Fruit fly (Drosophila melanogaster): ENCODE results near the gene rdgA.

The rdgA gene

DNA sequence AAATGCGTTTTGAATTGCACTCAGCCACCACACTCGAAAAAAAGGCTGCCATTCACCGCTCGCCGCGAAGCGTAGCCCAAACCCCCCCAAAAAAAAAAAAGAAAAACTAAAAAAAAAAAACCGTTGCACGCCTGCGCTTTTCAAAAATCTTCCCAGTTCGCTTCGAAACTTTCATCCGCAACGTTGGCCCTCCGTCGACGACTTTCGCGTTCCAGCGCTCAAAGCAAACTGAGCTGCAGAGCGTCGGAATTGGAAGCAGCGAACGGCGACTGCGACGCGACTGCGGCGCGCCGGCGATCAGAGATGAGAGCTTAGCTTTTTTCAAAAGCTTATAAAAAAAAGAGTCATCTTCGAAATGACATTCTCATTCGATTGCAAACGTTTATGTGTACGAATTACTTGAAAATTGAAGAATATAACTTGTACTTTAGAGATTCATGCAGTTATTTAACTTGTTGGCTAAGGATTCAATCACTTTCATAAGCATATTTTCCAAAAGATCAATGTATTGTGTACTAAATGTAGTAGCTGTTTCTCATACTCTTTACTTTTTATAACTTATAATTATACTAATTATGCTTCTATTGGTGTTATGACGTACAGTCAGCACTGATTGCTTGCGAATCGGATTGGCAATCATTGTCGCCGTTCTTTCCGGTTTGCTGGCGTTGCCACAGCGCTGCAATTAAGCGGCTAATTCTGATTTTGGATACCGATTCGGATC, 161.0 kb downstream of the rdgA start, which contains the start of gene CG15365 (continued):
- TF ChIP-seq CG4707 (GFP tag; optimal IDR thresholded peaks at IDR 0.05) (no peak), GATAe (GFP tag; conservative IDR thresholded peaks at IDR 0.05) (no peak), Hmr (GFP tag; optimal IDR thresholded peaks at IDR 0.05) (no peak), ranshi (GFP tag; IDR thresholded peaks at IDR 0.05) (no peak), CG2712 (tag; optimal IDR thresholded peaks at IDR 0.05) (peak; percentile 3), otp (GFP tag; IDR thresholded peaks at IDR 0.05) (no peak), yki (optimal IDR thresholded peaks at IDR 0.05) (no peak), CG18619 (GFP tag; optimal IDR thresholded peaks at IDR 0.05) (no peak), tin (GFP tag; optimal IDR thresholded peaks at IDR 0.05) (no peak), caup (GFP tag; optimal IDR thresholded peaks at IDR 0.05; ENCODE audit: severe bottlenecking) (no peak), H15 (GFP tag; IDR thresholded peaks at IDR 0.05) (no peak), mld (GFP tag; IDR thresholded peaks at IDR 0.05; ENCODE audit: partially characterized antibody) (no peak), CG17361 (GFP tag; IDR thresholded peaks at IDR 0.05) (0 out of 3 replicates have a peak, but pooled peaks have one; percentile 9), CG16813 (GFP tag; IDR thresholded peaks at IDR 0.05; ENCODE audit: partially characterized antibody) (peak; percentile 32; the same call in 1 of the 3 replicates), h (optimal IDR thresholded peaks at IDR 0.05) (no peak), Lhr (GFP tag; optimal IDR thresholded peaks at IDR 0.05) (no peak), Med (GFP tag) (peak; percentile 25), usp (GFP tag; optimal IDR thresholded peaks at IDR 0.05) (no peak), gcm2 (GFP tag; optimal IDR thresholded peaks at IDR 0.05) (no peak), CG7745 (tag; optimal IDR thresholded peaks at IDR 0.05) (no peak), ftz-f1 (GFP tag; optimal IDR thresholded peaks at IDR 0.05) (no peak), CG42726 (GFP tag; IDR thresholded peaks at IDR 0.05; ENCODE audit: partially characterized antibody) (0 out of 2 replicates have a peak, but pooled peaks have one; percentile 17), Ets65A (GFP tag) (peak; percentile 64), trh (GFP tag; optimal IDR thresholded peaks at IDR 0.05) (no peak), CG1024 (GFP tag; IDR thresholded peaks at IDR 0.05) (no peak), kay (GFP tag; optimal IDR thresholded peaks at IDR 0.05) (no peak), knrl (GFP tag; IDR thresholded peaks at IDR 0.05; ENCODE audit: partially characterized antibody) (peak; percentile 32; the same call in 1 of the 3 replicates), Dip2 (GFP tag; IDR thresholded peaks at IDR 0.05) (no peak), scrt (GFP tag; optimal IDR thresholded peaks at IDR 0.05) (no peak), chinmo (GFP tag; IDR thresholded peaks at IDR 0.05; ENCODE audit: partially characterized antibody) (peak; percentile 76; the same call in 3 of the 4 replicates), CG12659 (GFP tag; optimal IDR thresholded peaks at IDR 0.05) (no peak), Myb (GFP tag; optimal IDR thresholded peaks at IDR 0.05) (peak; percentile 43), psq (GFP tag; optimal IDR thresholded peaks at IDR 0.05) (no peak), Optix (GFP tag; IDR thresholded peaks at IDR 0.05) (no peak), Sry-β (GFP tag; optimal IDR thresholded peaks at IDR 0.05) (peak; percentile 78), z (GFP tag; IDR thresholded peaks at IDR 0.05) (no peak), CG9932 (GFP tag; IDR thresholded peaks at IDR 0.05) (0 out of 2 replicates have a peak, but pooled peaks have one; percentile 21), CG30431 (GFP tag; optimal IDR thresholded peaks at IDR 0.05) (no peak), Fer3 (tag; optimal IDR thresholded peaks at IDR 0.05) (no peak), CG17802 (tag; optimal IDR thresholded peaks at IDR 0.05) (no peak), CG14667 (GFP tag; IDR thresholded peaks at IDR 0.05) (no peak), CG1529 (GFP tag; optimal IDR thresholded peaks at IDR 0.05) (no peak), Oli (tag; optimal IDR thresholded peaks at IDR 0.05) (no peak), CG10979 (tag; optimal IDR thresholded peaks at IDR 0.05) (no peak), Chrac-16 (GFP tag; optimal IDR thresholded peaks at IDR 0.05) (no peak), row (GFP tag; IDR thresholded peaks at IDR 0.05) (peak; percentile 47), Adf1 (GFP tag; IDR thresholded peaks at IDR 0.05) (peak; percentile 94), CG7556 (GFP tag; optimal IDR thresholded peaks at IDR 0.05) (no peak), HLHmδ (GFP tag; optimal IDR thresholded peaks at IDR 0.05) (no peak), Lpt (GFP tag; optimal IDR thresholded peaks at IDR 0.05) (no peak)

Measured in whole organism, embryonic.